Fruit fly (Drosophila melanogaster): ENCODE results near the gene CG2116.

Gene CG2116

DNA sequence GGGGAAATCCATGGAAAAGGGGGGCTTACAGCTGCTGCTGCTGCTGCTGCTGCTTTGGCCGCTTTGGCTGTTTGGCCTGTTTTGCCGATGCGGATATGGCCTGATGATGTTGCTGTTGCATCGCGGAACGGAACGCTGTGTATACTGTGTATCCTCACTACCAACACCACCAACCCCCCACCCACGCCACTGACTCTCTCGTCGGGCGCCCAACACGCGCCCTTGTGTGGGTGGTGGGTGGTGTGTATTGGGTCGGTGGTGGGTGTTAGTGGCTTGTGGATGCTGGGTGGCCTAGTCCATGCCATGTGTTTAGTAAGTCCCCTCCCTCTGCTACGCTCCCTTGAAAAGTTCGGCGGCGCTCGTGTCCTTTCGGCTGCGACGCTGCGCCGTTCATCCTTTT, 48.1 kb downstream of the CG2116 start (continued):
- TF ChIP-seq disco-r (GFP tag; optimal IDR thresholded peaks at IDR 0.05) (no peak), gro (GFP tag; optimal IDR thresholded peaks at IDR 0.05) (no peak)

DNA sequence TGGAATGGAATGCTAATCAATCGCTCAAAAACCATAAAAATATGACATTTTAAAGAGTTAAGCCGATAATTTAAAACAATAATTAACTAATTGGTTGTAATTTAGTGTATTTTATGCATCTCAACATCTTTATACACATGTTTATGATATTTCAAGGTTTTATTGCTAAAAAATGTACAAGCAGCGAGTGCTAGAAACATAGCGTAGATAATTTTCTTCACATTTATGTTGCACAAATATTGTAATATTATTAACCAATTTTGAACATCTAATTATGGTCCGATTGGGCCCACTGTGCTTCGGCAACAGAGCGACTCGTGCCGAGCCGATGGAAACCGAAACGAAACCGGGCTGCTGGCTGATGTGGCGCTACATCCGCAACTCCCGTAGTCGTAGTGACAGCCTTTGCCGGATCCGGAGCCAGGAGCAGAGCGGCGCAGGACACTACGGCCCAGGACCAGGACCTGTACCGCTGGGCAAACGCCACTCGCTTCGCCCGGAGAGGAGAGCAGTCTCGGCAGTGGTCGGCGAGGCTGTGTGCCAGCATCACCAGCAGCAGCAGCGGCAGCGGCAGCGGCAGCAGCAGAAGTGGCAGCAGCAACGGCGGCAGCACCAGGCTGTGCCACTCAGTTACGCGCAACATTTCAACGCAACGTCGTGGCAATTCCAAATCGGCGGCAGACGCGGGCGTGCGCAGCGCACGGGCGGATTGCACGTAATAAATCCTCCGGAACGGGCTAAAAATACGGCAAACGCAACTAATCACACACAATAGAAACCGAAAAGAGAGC, 48.7 kb downstream of the CG2116 start, which contains the start of gene sdt:
TSS of gene sdt (plus strand) at position 385 of the 791 bp plus-strand sequence.
- TF ChIP-seq CG8765 (GFP tag; IDR thresholded peaks at IDR 0.05) (no peak), ftz-f1 (GFP tag; optimal IDR thresholded peaks at IDR 0.05) (no peak), Camta (GFP tag; optimal IDR thresholded peaks at IDR 0.05) (no peak), CG6791 (GFP tag; IDR thresholded peaks at IDR 0.05; ENCODE audit: partially characterized antibody) (no peak), Awh (GFP tag; IDR thresholded peaks at IDR 0.05) (no peak), ara (GFP tag; IDR thresholded peaks at IDR 0.05) (no peak), Sox102F (GFP tag; optimal IDR thresholded peaks at IDR 0.05) (peak; percentile 22), gem (tag; optimal IDR thresholded peaks at IDR 0.05) (peak; percentile 37), CG16815 (GFP tag; optimal IDR thresholded peaks at IDR 0.05) (no peak), gce (GFP tag; IDR thresholded peaks at IDR 0.05) (no peak), Abd-B (GFP tag; optimal IDR thresholded peaks at IDR 0.05) (peak; percentile 36), CG17385 (GFP tag; optimal IDR thresholded peaks at IDR 0.05) (peak; percentile 15), jing (GFP tag; optimal IDR thresholded peaks at IDR 0.05) (no peak), lilli (GFP tag; optimal IDR thresholded peaks at IDR 0.05) (peak; percentile 10), vvl (GFP tag; IDR thresholded peaks at IDR 0.05) (no peak), ase (GFP tag; IDR thresholded peaks at IDR 0.05) (no peak), lmd (GFP tag; IDR thresholded peaks at IDR 0.05) (0 out of 2 replicates have a peak, but pooled peaks have one; percentile 11), vnd (GFP tag; IDR thresholded peaks at IDR 0.05; ENCODE audit: partially characterized antibody) (no peak), Elba2 (GFP tag; optimal IDR thresholded peaks at IDR 0.05) (no peak), CG18599 (GFP tag; optimal IDR thresholded peaks at IDR 0.05) (peak; percentile 21), CG12104 (GFP tag; optimal IDR thresholded peaks at IDR 0.05) (no peak), CG31365 (tag; optimal IDR thresholded peaks at IDR 0.05) (no peak), wek (GFP tag; optimal IDR thresholded peaks at IDR 0.05) (no peak), dpn (GFP tag; optimal IDR thresholded peaks at IDR 0.05) (peak in 1 of 2 experiments; percentile 4), h (optimal IDR thresholded peaks at IDR 0.05) (no peak), unc-4 (GFP tag; IDR thresholded peaks at IDR 0.05; ENCODE audit: partially characterized antibody) (no peak), CG17361 (GFP tag; IDR thresholded peaks at IDR 0.05) (peak; percentile 59; the same call in 1 of the 3 replicates), CG1603 (tag; optimal IDR thresholded peaks at IDR 0.05) (peak; percentile 2), ewg (GFP tag; optimal IDR thresholded peaks at IDR 0.05) (peak; percentile 45), CG7556 (GFP tag; optimal IDR thresholded peaks at IDR 0.05) (peak; percentile 57), CG2875 (GFP tag; optimal IDR thresholded peaks at IDR 0.05) (no peak), CG31388 (GFP tag; optimal IDR thresholded peaks at IDR 0.05) (no peak), row (GFP tag; IDR thresholded peaks at IDR 0.05) (peak; percentile 47), CG18262 (tag; optimal IDR thresholded peaks at IDR 0.05) (peak; percentile 10), ac (GFP tag; optimal IDR thresholded peaks at IDR 0.05) (no peak), CG7271 (tag; optimal IDR thresholded peaks at IDR 0.05) (no peak), slou (GFP tag; optimal IDR thresholded peaks at IDR 0.05) (peak; percentile 44), Fer3 (tag; optimal IDR thresholded peaks at IDR 0.05) (no peak), Ets97D (GFP tag; optimal IDR thresholded peaks at IDR 0.05) (no peak), cas (GFP tag; IDR thresholded peaks at IDR 0.05) (no peak), oc (tag; optimal IDR thresholded peaks at IDR 0.05) (no peak), CG7839 (tag; optimal IDR thresholded peaks at IDR 0.05) (peak; percentile 61), btn (GFP tag; optimal IDR thresholded peaks at IDR 0.05) (no peak), hb (GFP tag; IDR thresholded peaks at IDR 0.05; ENCODE audit: partially characterized antibody) (no peak), fd3F (GFP tag; optimal IDR thresholded peaks at IDR 0.05) (no peak)
